Worm (Caenorhabditis elegans): ENCODE measurements around the gene nspc-1.

- TF ChIP-seq dao-5 (tag; optimal IDR thresholded peaks at IDR 0.05) (no peak), him-1 (tag; optimal IDR thresholded peaks at IDR 0.05) (no peak), W03F9.2 (tag; optimal IDR thresholded peaks at IDR 0.05) (no peak)
Observed at ce11 chrX:8570997-8571517, 36.2 kb upstream of the nspc-1 start, which contains the start of gene jmjd-3.1.

Measured in whole organism, L4/young adult.